Fruit fly (Drosophila melanogaster) whole organism, pupa: Measurements from ENCODE around the gene CG9302.

Experiments used
- CG10348 ChIP-seq: fragments of 200-800 bp; sonication (Bioruptor generic); IDR thresholded peaks from 2 replicates; pipeline ENCODE4 v1.3.6; 2022; ENCODE audit warnings: missing biosample characterization, missing genetic modification characterization
- CG12605 ChIP-seq: fragments of 200-800 bp; sonication (Bioruptor generic); IDR thresholded peaks from 2 replicates; pipeline ENCODE4 v1.3.6; 2022; ENCODE audit warnings: missing biosample characterization, missing genetic modification characterization
- CG13204 ChIP-seq: fragments of 200-800 bp; sonication (Bioruptor generic); optimal IDR thresholded peaks from 2 replicates; lab custom pipeline; 2018; ENCODE audit warnings: missing biosample characterization, mild to moderate bottlenecking, missing genetic modification characterization, moderate library complexity
- CG14655 ChIP-seq: fragments of 200-800 bp; sonication (Bioruptor generic); optimal IDR thresholded peaks from 3 replicates; lab custom pipeline; 2017; ENCODE audit warnings: mild to moderate bottlenecking, missing biosample characterization, missing genetic modification reagents, missing genetic modification characterization
- CG15710 ChIP-seq: fragments of 200-800 bp; sonication (Bioruptor generic); optimal IDR thresholded peaks from 2 replicates; lab custom pipeline; 2018; ENCODE audit warnings: missing biosample characterization, mild to moderate bottlenecking, missing genetic modification characterization, moderate library complexity
- CG17806 ChIP-seq: fragments of 200-800 bp; sonication (Bioruptor generic); optimal IDR thresholded peaks from 2 replicates; lab custom pipeline; 2018; ENCODE audit warnings: missing biosample characterization, mild to moderate bottlenecking, missing genetic modification characterization, moderate library complexity
- CG32121 ChIP-seq: fragments of 200-800 bp; sonication (Bioruptor generic); IDR thresholded peaks from 2 replicates; pipeline ENCODE4 v1.3.6; 2022; ENCODE audit warnings: missing biosample characterization, missing genetic modification characterization
- CG34367 ChIP-seq: fragments of 200-800 bp; sonication (Bioruptor generic); optimal IDR thresholded peaks from 2 replicates; lab custom pipeline; 2018; ENCODE audit warnings: missing biosample characterization, mild to moderate bottlenecking, missing genetic modification characterization
- CG4496 ChIP-seq: fragments of 200-800 bp; sonication (Bioruptor generic); IDR thresholded peaks from 3 replicates; pipeline ENCODE4 v1.3.6; 2022; ENCODE audit warnings: missing biosample characterization, missing genetic modification characterization
- CG8159 ChIP-seq: fragments of 200-800 bp; sonication (Bioruptor generic); optimal IDR thresholded peaks from 3 replicates; lab custom pipeline; 2018; ENCODE audit warnings: missing biosample characterization, mild to moderate bottlenecking, missing genetic modification characterization, moderate library complexity
- CG8301 ChIP-seq: fragments of 200-800 bp; sonication (Bioruptor generic); optimal IDR thresholded peaks from 2 replicates; lab custom pipeline; 2018; ENCODE audit warnings: missing biosample characterization, mild to moderate bottlenecking, missing genetic modification characterization
- CG9948 ChIP-seq: fragments of 200-800 bp; sonication (Bioruptor generic); optimal IDR thresholded peaks from 2 replicates; lab custom pipeline; 2018; ENCODE audit warnings: missing biosample characterization, mild to moderate bottlenecking, missing genetic modification characterization, moderate library complexity
- D1 ChIP-seq: fragments of 200-800 bp; sonication (Bioruptor generic); optimal IDR thresholded peaks from 2 replicates; lab custom pipeline; 2018; ENCODE audit warnings: missing biosample characterization, mild to moderate bottlenecking, missing genetic modification characterization, moderate library complexity
- EcR ChIP-seq: fragments of 200-800 bp; sonication (Bioruptor generic); optimal IDR thresholded peaks from 3 replicates; lab custom pipeline; 2019; ENCODE audit warnings: missing biosample characterization, missing genetic modification characterization, mild to moderate bottlenecking, moderate library complexity, missing genetic modification reagents
- Ets98B ChIP-seq: fragments of 200-800 bp; sonication (Bioruptor generic); IDR thresholded peaks from 2 replicates; pipeline ENCODE4 v1.3.6; 2022; ENCODE audit warnings: missing biosample characterization, missing genetic modification characterization
- Pif1A ChIP-seq: fragments of 200-800 bp; sonication (Bioruptor generic); optimal IDR thresholded peaks from 3 replicates; lab custom pipeline; 2016; ENCODE audit warnings: missing biosample characterization, missing genetic modification characterization
- Pif1B ChIP-seq: fragments of 200-800 bp; sonication (Bioruptor generic); optimal IDR thresholded peaks from 3 replicates; lab custom pipeline; 2016; ENCODE audit warnings: missing biosample characterization, missing genetic modification characterization
- Snoo ChIP-seq: fragments of 200-800 bp; sonication (Bioruptor generic); optimal IDR thresholded peaks from 3 replicates; lab custom pipeline; 2017; ENCODE audit warnings: missing biosample characterization, mild to moderate bottlenecking, missing genetic modification characterization, inconsistent platforms
- fd96Ca ChIP-seq: fragments of 200-800 bp; sonication (Bioruptor generic); IDR thresholded peaks from 3 replicates; pipeline ENCODE4 v1.3.6; 2022; ENCODE audit warnings: missing biosample characterization, missing genetic modification characterization
- gl ChIP-seq: fragments of 200-800 bp; sonication (Bioruptor generic); optimal IDR thresholded peaks from 2 replicates; lab custom pipeline; 2018; ENCODE audit warnings: missing biosample characterization, mild to moderate bottlenecking, missing genetic modification characterization
- rn ChIP-seq: fragments of 200-800 bp; sonication (Bioruptor generic); IDR thresholded peaks from 2 replicates; pipeline ENCODE4 v1.3.6; 2022; ENCODE audit warnings: missing biosample characterization, missing genetic modification characterization

Gene CG9302

DNA sequence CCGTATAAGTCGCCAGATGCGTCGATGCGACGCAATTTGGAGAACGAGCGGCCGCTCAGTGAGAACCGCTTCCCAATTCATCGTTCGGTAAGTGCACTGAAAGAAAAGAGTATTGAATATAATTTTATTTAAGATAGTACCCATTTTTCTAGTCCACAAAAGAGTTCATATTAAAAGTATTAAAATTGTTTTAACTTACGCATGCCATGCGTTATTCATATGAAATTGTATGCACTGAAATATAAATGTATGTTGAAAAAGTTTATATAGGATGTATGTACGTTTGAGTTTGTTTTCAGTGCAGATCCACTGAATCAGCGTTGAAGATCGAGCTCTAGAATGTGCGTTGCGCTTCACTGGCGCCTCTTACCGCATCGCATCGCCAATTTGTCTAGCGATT lies 21.2 kb upstream of the CG9302 start:
- no peak for TF ChIP-seq fd96Ca
- TF ChIP-seq CG13204 = no peak
- no peak for TF ChIP-seq Ets98B (GFP tag; lab: Robert Waterston, UW)
- peak; percentile 27 for TF ChIP-seq Pif1A (GFP tag; lab: Kevin White, UChicago)
- TF ChIP-seq Pif1B (GFP tag; lab: Kevin White, UChicago) = no peak
- no peak for TF ChIP-seq CG8159 (tag; lab: Kevin White, UChicago)
- TF ChIP-seq CG12605 = no peak
- peak; percentile 2 for TF ChIP-seq CG9948
- TF ChIP-seq CG15710 = no peak
- TF ChIP-seq EcR = no peak
- TF ChIP-seq Snoo (tag; lab: Kevin White, UChicago) = no peak
- peak; percentile 41 for TF ChIP-seq CG14655
- no peak for TF ChIP-seq gl (tag; lab: Kevin White, UChicago)
- TF ChIP-seq CG10348 (GFP tag; lab: Robert Waterston, UW) = no peak
- no peak for TF ChIP-seq CG34367 (tag; lab: Kevin White, UChicago)
- no peak for TF ChIP-seq CG17806 (tag; lab: Kevin White, UChicago)
- no peak for TF ChIP-seq rn (GFP tag; lab: Robert Waterston, UW)
- 0 out of 2 replicates have a peak, but pooled peaks have one; percentile 26 for TF ChIP-seq CG32121 (GFP tag; lab: Robert Waterston, UW)
- TF ChIP-seq CG8301 = peak; percentile 35
- 0 out of 3 replicates have a peak, but pooled peaks have one; percentile 29 for TF ChIP-seq CG4496 (GFP tag; lab: Robert Waterston, UW)
- no peak for TF ChIP-seq D1 (tag; lab: Kevin White, UChicago)

DNA sequence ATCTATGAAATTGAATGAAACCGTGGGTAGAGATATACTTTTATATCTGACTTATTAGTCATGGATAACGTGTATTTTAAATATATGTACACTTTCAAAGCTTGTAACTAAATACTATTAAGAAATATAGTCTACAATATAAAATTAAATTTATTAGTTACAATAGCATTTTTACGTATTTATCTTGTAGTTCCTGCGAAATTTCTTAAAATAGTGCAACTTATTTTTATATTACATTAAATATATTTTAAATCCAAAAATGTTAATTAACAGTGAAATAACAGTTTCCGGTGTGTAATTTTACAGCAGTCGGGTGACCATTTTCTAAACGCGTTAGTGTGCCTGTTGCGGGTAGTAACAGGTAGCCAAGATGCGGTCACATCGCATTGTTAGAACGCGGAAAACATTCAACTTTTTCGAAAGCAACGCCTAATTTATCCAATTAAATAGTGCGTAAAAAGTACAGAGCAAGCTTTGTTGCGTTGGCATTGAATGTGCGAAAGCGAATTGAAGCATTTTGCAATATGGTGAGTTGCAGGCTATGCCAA lies 20.4 kb upstream of the CG9302 start, which contains the start of the genes CG10859 and CG7110:
TSS of gene CG10859 (minus strand) at position 51 of the 548 bp plus-strand sequence.
TSS of gene CG7110 (plus strand) at position 378 of the 548 bp plus-strand sequence.
- TF ChIP-seq Snoo (tag; lab: Kevin White, UChicago) = peak; percentile 49
- no peak for TF ChIP-seq Pif1B (GFP tag; lab: Kevin White, UChicago)
- TF ChIP-seq CG34367 (tag; lab: Kevin White, UChicago) = peak; percentile 10
- TF ChIP-seq, all 21 proteins: peak for 2

dm6 chr2L:13397393-13397792 lies 19.1 kb upstream of the CG9302 start:
- TF ChIP-seq CG34367 (tag; lab: Kevin White, UChicago) (no peak), CG17806 (tag; lab: Kevin White, UChicago) (no peak), Snoo (tag; lab: Kevin White, UChicago) (no peak), CG32121 (GFP tag; lab: Robert Waterston, UW) (no peak), CG13204 (no peak), D1 (tag; lab: Kevin White, UChicago) (no peak)

DNA sequence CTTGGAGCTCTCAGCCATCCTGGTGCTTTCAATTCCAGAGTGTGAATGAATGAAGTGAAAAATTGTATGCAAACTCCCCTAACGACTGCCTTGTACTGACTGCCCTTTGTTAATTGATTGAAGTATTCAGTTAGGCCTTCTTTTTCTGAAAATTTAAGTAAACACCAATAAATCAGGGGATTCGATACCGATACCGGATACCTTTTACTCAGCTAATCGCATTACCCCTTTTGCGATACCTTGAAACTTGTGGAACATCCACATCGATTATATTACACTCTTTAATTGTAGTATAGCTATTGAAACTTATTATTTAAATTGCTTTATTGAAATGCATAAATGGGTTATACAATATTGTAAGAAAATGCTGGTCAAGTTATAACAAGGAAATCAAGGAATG lies 17.7 kb upstream of the CG9302 start, which contains the start of gene CG16957:
TSS of gene CG16957 (minus strand) at position 101 of the 400 bp plus-strand sequence.
- no peak for TF ChIP-seq fd96Ca

DNA sequence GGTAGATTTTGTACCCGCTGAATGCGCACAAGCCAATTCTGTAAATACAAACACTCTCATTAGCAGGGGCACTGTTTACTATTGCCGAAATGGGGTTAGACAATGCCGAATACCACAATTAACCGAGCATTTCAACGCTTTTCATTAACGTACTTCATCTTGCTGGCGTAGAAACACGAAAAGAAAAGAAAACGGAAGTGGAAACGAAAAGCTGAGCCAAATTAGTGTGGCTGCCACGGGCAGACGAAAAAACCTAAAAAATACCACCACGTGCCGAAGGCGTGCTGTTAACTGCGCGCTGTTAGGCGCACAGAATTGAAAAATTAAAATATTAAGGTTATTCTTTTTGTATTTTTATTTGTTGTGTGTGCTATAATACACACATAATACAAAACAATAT lies 16.6 kb upstream of the CG9302 start, which contains the start of gene RpL24:
TSS of gene RpL24 (minus strand) at position 229 of the 400 bp plus-strand sequence.
- TF ChIP-seq gl (tag; lab: Kevin White, UChicago) (peak; percentile 80), Snoo (tag; lab: Kevin White, UChicago) (peak; percentile 95), Ets98B (GFP tag; lab: Robert Waterston, UW) (peak; percentile 80), CG13204 (no peak), fd96Ca (peak; percentile 63; the same call in 1 of the 3 replicates), CG14655 (no peak), CG8159 (tag; lab: Kevin White, UChicago) (peak; percentile 66), Pif1B (GFP tag; lab: Kevin White, UChicago) (peak; percentile 84), EcR (no peak), CG32121 (GFP tag; lab: Robert Waterston, UW) (peak; percentile 62; the same call in 1 of the 2 replicates), D1 (tag; lab: Kevin White, UChicago) (no peak), CG8301 (peak; percentile 59), CG10348 (GFP tag; lab: Robert Waterston, UW) (no peak), Pif1A (GFP tag; lab: Kevin White, UChicago) (peak; percentile 89), CG15710 (peak; percentile 70), rn (GFP tag; lab: Robert Waterston, UW) (peak; percentile 62; the same call in 1 of the 2 replicates), CG34367 (tag; lab: Kevin White, UChicago) (peak; percentile 82), CG4496 (GFP tag; lab: Robert Waterston, UW) (peak; percentile 92), CG12605 (peak; percentile 81), CG9948 (peak; percentile 8), CG17806 (tag; lab: Kevin White, UChicago) (peak; percentile 25)

DNA sequence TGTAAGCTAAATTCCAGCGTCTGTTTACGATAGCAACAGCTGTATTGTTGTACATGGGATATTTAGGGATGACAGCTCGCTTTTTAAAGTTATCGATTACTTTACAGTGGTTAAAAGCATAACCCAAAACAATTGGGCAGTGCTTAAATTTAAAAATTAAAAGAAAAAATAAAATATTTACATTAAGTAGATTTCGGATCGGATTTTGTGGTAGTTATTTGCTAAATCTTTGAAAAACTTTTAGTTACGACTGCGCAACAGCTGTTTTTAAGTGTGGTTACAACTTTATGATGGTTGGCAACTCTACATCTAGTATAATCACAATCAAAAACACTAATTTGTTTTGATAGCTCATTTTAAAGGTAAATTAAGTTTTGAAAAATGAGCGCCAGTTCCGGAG lies 8.9 kb upstream of the CG9302 start, which contains the start of the genes Ing5 and CG7099:
TSS of gene Ing5 (minus strand) at position 58 of the 400 bp plus-strand sequence.
TSS of gene CG7099 (plus strand) at position 317 of the 400 bp plus-strand sequence.
- TF ChIP-seq Pif1A (GFP tag; lab: Kevin White, UChicago) (no peak), CG34367 (tag; lab: Kevin White, UChicago) (peak; percentile 88), CG12605 (peak; percentile 89), fd96Ca (peak; percentile 93), CG4496 (GFP tag; lab: Robert Waterston, UW) (peak; percentile 96), CG13204 (no peak), CG17806 (tag; lab: Kevin White, UChicago) (peak; percentile 94), CG10348 (GFP tag; lab: Robert Waterston, UW) (peak; percentile 63), D1 (tag; lab: Kevin White, UChicago) (no peak), Ets98B (GFP tag; lab: Robert Waterston, UW) (peak; percentile 93), CG8301 (peak; percentile 89), rn (GFP tag; lab: Robert Waterston, UW) (peak; percentile 87), Pif1B (GFP tag; lab: Kevin White, UChicago) (peak; percentile 93), CG32121 (GFP tag; lab: Robert Waterston, UW) (peak; percentile 93), EcR (no peak), CG8159 (tag; lab: Kevin White, UChicago) (peak; percentile 93), gl (tag; lab: Kevin White, UChicago) (peak; percentile 77), CG9948 (peak; percentile 92), Snoo (tag; lab: Kevin White, UChicago) (peak; percentile 95), CG15710 (peak; percentile 93), CG14655 (no peak)
